Fruit fly (Drosophila melanogaster) whole organism, embryonic: ENCODE measurements around the gene CG14646.
A peak's percentile ranks its signal among the peaks of the same experiment; 100 is the strongest.

ENCODE experiments used
- Antp ChIP-seq: fragments of 200-800 bp; sonication (Bioruptor generic); optimal IDR thresholded peaks from 3 replicates; lab custom pipeline; 2016; ENCODE audit warnings: missing biosample characterization, missing genetic modification characterization
- Asciz ChIP-seq: fragments of 200-800 bp; sonication (Bioruptor generic); optimal IDR thresholded peaks from 2 replicates; lab custom pipeline; 2017; ENCODE audit warnings: missing biosample characterization, mild to moderate bottlenecking, missing genetic modification characterization, missing genetic modification reagents
- BEAF-32 ChIP-seq: fragments of 200-800 bp; sonication (Bioruptor generic); optimal IDR thresholded peaks from 3 replicates; lab custom pipeline; 2017; ENCODE audit warnings: missing biosample characterization, missing genetic modification characterization, mild to moderate bottlenecking, moderate library complexity, missing genetic modification reagents
- Bteb2 ChIP-seq: fragments of 200-800 bp; sonication (Bioruptor generic); optimal IDR thresholded peaks from 2 replicates; lab custom pipeline; 2016; ENCODE audit warnings: missing biosample characterization, missing genetic modification characterization
- CG10147 ChIP-seq: fragments of 200-800 bp; sonication (Bioruptor generic); optimal IDR thresholded peaks from 2 replicates; lab custom pipeline; 2019; ENCODE audit warnings: missing biosample characterization, mild to moderate bottlenecking, missing genetic modification characterization, moderate library complexity
- CG13123 ChIP-seq: fragments of 200-800 bp; sonication (Bioruptor generic); optimal IDR thresholded peaks from 2 replicates; lab custom pipeline; 2016; ENCODE audit warnings: missing biosample characterization, missing genetic modification characterization
- CG13624 ChIP-seq: fragments of 200-800 bp; sonication (Bioruptor generic); optimal IDR thresholded peaks from 2 replicates; lab custom pipeline; 2016; ENCODE audit warnings: missing biosample characterization, missing genetic modification characterization
- CG15601 ChIP-seq: fragments of 200-800 bp; sonication (Bioruptor generic); optimal IDR thresholded peaks from 3 replicates; lab custom pipeline; 2019; ENCODE audit warnings: missing biosample characterization, mild to moderate bottlenecking, missing genetic modification characterization, moderate library complexity
- CG16815 ChIP-seq: fragments of 200-800 bp; sonication (Bioruptor generic); optimal IDR thresholded peaks from 3 replicates; lab custom pipeline; 2017; ENCODE audit warnings: missing biosample characterization, mild to moderate bottlenecking, missing genetic modification characterization
- CG17361 ChIP-seq: fragments of 200-800 bp; sonication (Bioruptor generic); IDR thresholded peaks from 3 replicates; pipeline ENCODE4 v1.3.6; 2022; ENCODE audit warnings: missing biosample characterization, missing genetic modification characterization
- CG17829 ChIP-seq: fragments of 200-800 bp; optimal IDR thresholded peaks from 2 replicates; lab custom pipeline; 2019; ENCODE audit warnings: missing biosample characterization, mild to moderate bottlenecking, missing genetic modification characterization, moderate library complexity
- CG1792 ChIP-seq: fragments of 200-800 bp; sonication (Bioruptor generic); optimal IDR thresholded peaks from 2 replicates; lab custom pipeline; 2016; ENCODE audit warnings: missing biosample characterization, missing genetic modification characterization
- CG18619 ChIP-seq: fragments of 200-800 bp; sonication (Bioruptor generic); optimal IDR thresholded peaks from 3 replicates; lab custom pipeline; 2017; ENCODE audit warnings: missing biosample characterization, mild to moderate bottlenecking, missing genetic modification characterization
- CG2199 ChIP-seq: fragments of 200-800 bp; sonication (Bioruptor generic); IDR thresholded peaks from 3 replicates; pipeline ENCODE4 v1.3.6; 2022; ENCODE audit warnings: missing biosample characterization, missing genetic modification characterization
- CG31224 ChIP-seq: fragments of 200-800 bp; sonication (Bioruptor generic); IDR thresholded peaks from 2 replicates; pipeline ENCODE4 v1.3.6; 2022; ENCODE audit warnings: missing biosample characterization, missing genetic modification characterization
- CG31441 ChIP-seq: fragments of 200-800 bp; sonication (Bioruptor generic); IDR thresholded peaks from 2 replicates; pipeline ENCODE4 v1.3.6; 2022; ENCODE audit warnings: missing biosample characterization, missing genetic modification characterization
- CG3281 ChIP-seq: fragments of 200-800 bp; sonication (Bioruptor generic); optimal IDR thresholded peaks from 3 replicates; lab custom pipeline; 2017; ENCODE audit warnings: missing biosample characterization, mild to moderate bottlenecking, missing genetic modification characterization
- CG4404 ChIP-seq: fragments of 200-800 bp; sonication (Bioruptor generic); IDR thresholded peaks from 2 replicates; pipeline ENCODE4 v1.3.6; 2022; ENCODE audit warnings: missing biosample characterization, missing genetic modification characterization
- CG6254 ChIP-seq: fragments of 200-800 bp; sonication (Bioruptor generic); optimal IDR thresholded peaks from 3 replicates; lab custom pipeline; 2017; ENCODE audit warnings: mild to moderate bottlenecking, missing biosample characterization, missing genetic modification reagents, missing genetic modification characterization
- CkIIα-i1 ChIP-seq: fragments of 200-800 bp; sonication (Bioruptor generic); IDR thresholded peaks from 2 replicates; pipeline ENCODE4 v1.3.6; 2022; ENCODE audit warnings: missing biosample characterization, missing genetic modification characterization
- E2f2 ChIP-seq: fragments of 200-800 bp; sonication (Bioruptor generic); IDR thresholded peaks from 2 replicates; pipeline ENCODE4 v1.3.6; 2022; ENCODE audit warnings: missing biosample characterization, missing genetic modification characterization
- GATAe ChIP-seq: fragments of 200-800 bp; sonication (Bioruptor generic); conservative IDR thresholded peaks from 2 replicates; pipeline ENCODE4 v1.3.6; 2022; ENCODE audit warnings: missing biosample characterization, missing genetic modification characterization
- Hand ChIP-seq: fragments of 200-800 bp; sonication (Bioruptor generic); optimal IDR thresholded peaks from 2 replicates; lab custom pipeline; 2017; ENCODE audit warnings: mild to moderate bottlenecking, missing biosample characterization, missing genetic modification reagents, missing genetic modification characterization
- Lim3 ChIP-seq: fragments of 200-800 bp; sonication (Bioruptor generic); IDR thresholded peaks from 2 replicates; pipeline ENCODE4 v1.3.6; 2022; ENCODE audit warnings: missing biosample characterization, missing genetic modification characterization
- NC2α ChIP-seq: fragments of 200-800 bp; sonication (Bioruptor generic); optimal IDR thresholded peaks from 2 replicates; lab custom pipeline; 2016; ENCODE audit warnings: missing biosample characterization, missing genetic modification characterization
- Rx ChIP-seq: fragments of 200-800 bp; sonication (Bioruptor generic); IDR thresholded peaks from 2 replicates; pipeline ENCODE4 v1.3.6; 2022; ENCODE audit warnings: missing biosample characterization, missing genetic modification characterization
- Sry-β ChIP-seq: fragments of 200-800 bp; sonication (Bioruptor generic); optimal IDR thresholded peaks from 2 replicates; lab custom pipeline; 2018; ENCODE audit warnings: missing biosample characterization, mild to moderate bottlenecking, missing genetic modification characterization, moderate library complexity
- YL-1 ChIP-seq: fragments of 200-800 bp; sonication (Bioruptor generic); optimal IDR thresholded peaks from 3 replicates; lab custom pipeline; 2017; ENCODE audit warnings: missing biosample characterization, mild to moderate bottlenecking, missing genetic modification characterization
- al ChIP-seq: fragments of 200-800 bp; sonication (Bioruptor generic); IDR thresholded peaks from 2 replicates; pipeline ENCODE4 v1.3.6; 2022; ENCODE audit warnings: missing biosample characterization, missing genetic modification characterization
- ara ChIP-seq: fragments of 200-800 bp; sonication (Bioruptor generic); IDR thresholded peaks from 2 replicates; pipeline ENCODE4 v1.3.6; 2022; ENCODE audit warnings: missing biosample characterization, missing genetic modification characterization
- bab2 ChIP-seq: fragments of 200-800 bp; sonication (Bioruptor generic); optimal IDR thresholded peaks from 2 replicates; lab custom pipeline; 2016; ENCODE audit warnings: missing biosample characterization, missing genetic modification characterization
- chn ChIP-seq: fragments of 200-800 bp; sonication (Bioruptor generic); optimal IDR thresholded peaks from 2 replicates; lab custom pipeline; 2016; ENCODE audit warnings: missing biosample characterization, missing genetic modification characterization
- corto ChIP-seq: fragments of 200-800 bp; sonication (Bioruptor generic); optimal IDR thresholded peaks from 2 replicates; lab custom pipeline; 2016; ENCODE audit warnings: missing biosample characterization, mild to moderate bottlenecking, missing genetic modification characterization, moderate library complexity
- dan ChIP-seq: fragments of 200-800 bp; sonication (Bioruptor generic); IDR thresholded peaks from 2 replicates; pipeline ENCODE4 v1.3.6; 2022; ENCODE audit warnings: missing biosample characterization, missing genetic modification characterization
- esg ChIP-seq: fragments of 200-800 bp; sonication (Bioruptor generic); conservative IDR thresholded peaks from 2 replicates; pipeline ENCODE4 v1.3.6; 2022; ENCODE audit warnings: missing biosample characterization, missing genetic modification characterization
- exex ChIP-seq: fragments of 200-800 bp; sonication (Bioruptor generic); optimal IDR thresholded peaks from 4 replicates; lab custom pipeline; 2018; ENCODE audit warnings: missing biosample characterization, mild to moderate bottlenecking, missing genetic modification characterization, moderate library complexity
- gro ChIP-seq: fragments of 200-800 bp; sonication (Bioruptor generic); optimal IDR thresholded peaks from 2 replicates; lab custom pipeline; 2016; ENCODE audit warnings: missing biosample characterization, missing genetic modification characterization
- gsb-n ChIP-seq: fragments of 200-800 bp; sonication (Bioruptor generic); optimal IDR thresholded peaks from 3 replicates; lab custom pipeline; 2018; ENCODE audit warnings: missing biosample characterization, mild to moderate bottlenecking, missing genetic modification characterization
- jing ChIP-seq: fragments of 200-800 bp; sonication (Bioruptor generic); optimal IDR thresholded peaks from 2 replicates; lab custom pipeline; 2018; ENCODE audit warnings: missing biosample characterization, mild to moderate bottlenecking, missing genetic modification characterization
- kay ChIP-seq: fragments of 200-800 bp; sonication (Bioruptor generic); optimal IDR thresholded peaks from 2 replicates; lab custom pipeline; 2016; ENCODE audit warnings: missing biosample characterization, missing genetic modification characterization
- knrl ChIP-seq: fragments of 200-800 bp; sonication (Bioruptor generic); IDR thresholded peaks from 3 replicates; pipeline ENCODE4 v1.3.6; 2022; ENCODE audit warnings: missing biosample characterization, missing genetic modification characterization; ENCODE audit not compliant: partially characterized antibody
- lab ChIP-seq: fragments of 200-800 bp; sonication (Bioruptor generic); optimal IDR thresholded peaks from 3 replicates; lab custom pipeline; 2017; ENCODE audit warnings: missing biosample characterization, missing genetic modification characterization, mild to moderate bottlenecking, moderate library complexity, missing genetic modification reagents
- ranshi ChIP-seq: fragments of 200-800 bp; sonication (Bioruptor generic); IDR thresholded peaks from 2 replicates; pipeline ENCODE4 v1.3.6; 2022; ENCODE audit warnings: missing biosample characterization, missing genetic modification characterization
- sc ChIP-seq, 3 experiments: fragments of >200 bp in 2 of 3; fragments of 200-800 bp in 1 of 3; sonication (Bioruptor generic) in 1 of 3; optimal IDR thresholded peaks; 2 replicates in 2 of 3; 3 replicates in 1 of 3; lab custom pipeline; 2017; ENCODE audit warnings: mild to moderate bottlenecking in 1 of 3, missing biosample characterization in 1 of 3, missing genetic modification characterization in 1 of 3, missing genetic modification reagents in 1 of 3
- sima ChIP-seq: fragments of 200-800 bp; sonication (Bioruptor generic); optimal IDR thresholded peaks from 2 replicates; lab custom pipeline; 2016; ENCODE audit warnings: missing biosample characterization, missing genetic modification characterization
- trh ChIP-seq: fragments of 200-800 bp; sonication (Bioruptor generic); optimal IDR thresholded peaks from 2 replicates; lab custom pipeline; 2016; ENCODE audit warnings: missing biosample characterization, missing genetic modification characterization
- tx ChIP-seq: fragments of 200-800 bp; sonication (Bioruptor generic); optimal IDR thresholded peaks from 2 replicates; lab custom pipeline; 2016; ENCODE audit warnings: missing biosample characterization, missing genetic modification characterization
- wor ChIP-seq: fragments of 200-800 bp; sonication (Bioruptor generic); IDR thresholded peaks from 2 replicates; pipeline ENCODE4 v1.3.6; 2022; ENCODE audit warnings: missing biosample characterization, missing genetic modification characterization
- zen ChIP-seq: fragments of 200-800 bp; sonication (Bioruptor generic); optimal IDR thresholded peaks from 3 replicates; lab custom pipeline; 2018; ENCODE audit warnings: missing biosample characterization, mild to moderate bottlenecking, missing genetic modification characterization, moderate library complexity

Gene CG14646

DNA sequence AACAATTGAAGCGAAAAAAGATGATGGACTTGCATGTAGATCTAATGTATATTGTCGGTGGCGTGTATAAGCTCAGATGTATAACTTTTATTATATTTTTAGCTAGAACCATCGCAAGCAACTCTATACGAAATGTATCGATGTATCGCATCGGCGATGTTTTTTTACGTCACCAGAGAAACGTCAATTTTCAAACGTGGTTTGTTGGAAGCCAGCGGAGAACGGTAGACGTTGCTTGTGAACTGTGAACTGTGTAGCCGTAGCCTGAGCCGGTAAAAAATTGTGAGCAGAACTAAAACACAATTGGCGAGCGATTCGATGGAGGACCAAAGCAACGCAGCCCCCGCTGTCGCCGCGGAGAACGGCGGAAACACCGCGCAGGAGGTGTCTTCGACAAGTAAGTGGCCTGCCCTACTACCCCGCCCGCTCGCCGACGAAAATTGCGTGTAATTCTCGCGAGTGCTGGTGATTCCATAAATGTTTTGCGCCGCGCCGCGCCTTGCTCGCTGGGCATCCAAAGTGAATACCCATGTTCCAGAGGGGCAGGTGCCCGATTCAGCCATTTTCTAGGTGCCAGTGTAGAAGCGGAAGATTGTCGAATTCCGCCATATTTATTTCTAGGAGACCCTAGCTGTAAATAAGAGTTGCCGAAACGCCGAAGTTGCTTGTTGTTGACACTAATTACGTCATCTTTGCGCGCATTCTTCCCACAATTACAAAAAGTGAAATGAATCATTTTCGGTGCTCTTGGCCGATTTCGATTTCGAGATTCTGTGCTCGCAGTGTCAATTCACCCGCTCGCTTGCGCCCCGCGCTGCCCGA lies 12.9 kb downstream of the CG14646 start, which contains the start of gene lost (continued):
- TF ChIP-seq Asciz (GFP tag; lab: Kevin White, UChicago) (no peak), exex (tag; lab: Kevin White, UChicago) (peak; percentile 17), CG2199 (GFP tag; lab: Robert Waterston, UW) (peak; percentile 73; the same call in 1 of the 3 replicates), CG3281 (GFP tag; lab: Kevin White, UChicago) (peak; percentile 33), CG31441 (GFP tag; lab: Robert Waterston, UW) (peak; percentile 34; the same call in 1 of the 2 replicates), corto (GFP tag; lab: Kevin White, UChicago) (no peak), esg (no peak), knrl (peak; percentile 99), chn (no peak), E2f2 (peak; percentile 72), CG16815 (no peak), sima (GFP tag; lab: Kevin White, UChicago) (no peak), NC2α (GFP tag; lab: Kevin White, UChicago) (no peak), gro (GFP tag; lab: Kevin White, UChicago) (no peak), CG6254 (GFP tag; lab: Kevin White, UChicago) (no peak), BEAF-32 (GFP tag; lab: Kevin White, UChicago) (peak; percentile 97), zen (no peak), CG1792 (GFP tag; lab: Kevin White, UChicago) (no peak), lab (GFP tag; lab: Kevin White, UChicago) (peak; percentile 65), GATAe (GFP tag; lab: Robert Waterston, UW) (no peak), tx (GFP tag; lab: Kevin White, UChicago) (no peak), ranshi (no peak), kay (GFP tag; lab: Kevin White, UChicago) (no peak), al (GFP tag; lab: Robert Waterston, UW) (no peak), ara (peak; percentile 51; the same call in 1 of the 2 replicates), CG15601 (peak; percentile 61), CG31224 (GFP tag; lab: Robert Waterston, UW) (no peak; the same call in 1 of the 2 replicates), bab2 (GFP tag; lab: Kevin White, UChicago) (peak; percentile 0), Rx (GFP tag; lab: Robert Waterston, UW) (peak; percentile 28; the same call in 1 of the 2 replicates), CG4404 (no peak), Lim3 (no peak), CG18619 (GFP tag; lab: Kevin White, UChicago) (no peak), CG10147 (GFP tag; lab: Kevin White, UChicago) (no peak), Hand (GFP tag; lab: Kevin White, UChicago) (no peak), jing (no peak), CG17361 (GFP tag; lab: Robert Waterston, UW) (peak; percentile 35; the same call in 1 of the 3 replicates), sc (optimal IDR thresholded peaks at IDR 0.05; lab: Kevin White, UChicago) (no peak), sc (GFP tag; optimal IDR thresholded peaks at IDR 0.05; lab: Kevin White, UChicago) (no peak), Sry-β (GFP tag; lab: Kevin White, UChicago) (peak; percentile 84), trh (GFP tag; lab: Kevin White, UChicago) (no peak), CkIIα-i1 (GFP tag; lab: Robert Waterston, UW) (no peak), CG17829 (tag; lab: Kevin White, UChicago) (peak; percentile 64), YL-1 (GFP tag; lab: Kevin White, UChicago) (peak; percentile 50), Bteb2 (GFP tag; lab: Kevin White, UChicago) (no peak), gsb-n (tag; lab: Kevin White, UChicago) (peak; percentile 15), wor (GFP tag; lab: Robert Waterston, UW) (no peak), CG13123 (GFP tag; lab: Kevin White, UChicago) (no peak), Antp (no peak), dan (GFP tag; lab: Robert Waterston, UW) (no peak), CG13624 (no peak)
